Fruit fly (Drosophila melanogaster) whole organism, embryonic: ENCODE data around the gene CG5096.

Source experiments
- CG10267 ChIP-seq: fragments of 200-800 bp; sonication (Bioruptor generic); optimal IDR thresholded peaks from 2 replicates; lab custom pipeline; 2018; ENCODE audit warnings: missing biosample characterization, mild to moderate bottlenecking, missing genetic modification characterization, moderate library complexity
- CG11560 ChIP-seq: fragments of 200-800 bp; sonication (Bioruptor generic); IDR thresholded peaks from 3 replicates; pipeline ENCODE4 v1.3.6; 2022; ENCODE audit warnings: missing biosample characterization, missing genetic modification characterization
- CG12236 ChIP-seq: fragments of 200-800 bp; sonication (Bioruptor generic); optimal IDR thresholded peaks from 2 replicates; lab custom pipeline; 2016; ENCODE audit warnings: missing biosample characterization, missing genetic modification characterization
- CG13775 ChIP-seq: fragments of 200-800 bp; sonication (Bioruptor generic); optimal IDR thresholded peaks from 3 replicates; lab custom pipeline; 2017; ENCODE audit warnings: missing biosample characterization, mild to moderate bottlenecking, missing genetic modification characterization
- CG14014 ChIP-seq: fragments of 200-800 bp; sonication (Bioruptor generic); IDR thresholded peaks from 2 replicates; pipeline ENCODE4 v1.3.6; 2022; ENCODE audit warnings: missing biosample characterization, missing genetic modification characterization
- CG15269 ChIP-seq: fragments of 200-800 bp; sonication (Bioruptor generic); optimal IDR thresholded peaks from 2 replicates; lab custom pipeline; 2018; ENCODE audit warnings: missing biosample characterization, mild to moderate bottlenecking, missing genetic modification characterization, moderate library complexity
- CG15514 ChIP-seq: fragments of 200-800 bp; sonication (Bioruptor generic); optimal IDR thresholded peaks from 3 replicates; lab custom pipeline; 2017; ENCODE audit warnings: missing biosample characterization, missing genetic modification characterization, mild to moderate bottlenecking, moderate library complexity, missing genetic modification reagents
- CG1603 ChIP-seq: fragments of 200-800 bp; sonication (Bioruptor generic); optimal IDR thresholded peaks from 2 replicates; lab custom pipeline; 2019; ENCODE audit warnings: missing biosample characterization, mild to moderate bottlenecking, missing genetic modification characterization, moderate library complexity
- CG17385 ChIP-seq: fragments of 200-800 bp; sonication (Bioruptor generic); optimal IDR thresholded peaks from 3 replicates; lab custom pipeline; 2018; ENCODE audit warnings: missing biosample characterization, mild to moderate bottlenecking, missing genetic modification characterization
- CG17568 ChIP-seq: fragments of 200-800 bp; sonication (Bioruptor generic); optimal IDR thresholded peaks from 2 replicates; lab custom pipeline; 2018; ENCODE audit warnings: missing biosample characterization, mild to moderate bottlenecking, missing genetic modification characterization, moderate library complexity
- CG18476 ChIP-seq: fragments of 200-800 bp; sonication (Bioruptor generic); optimal IDR thresholded peaks from 2 replicates; lab custom pipeline; 2016; ENCODE audit warnings: missing biosample characterization, mild to moderate bottlenecking, missing genetic modification characterization
- CG2116 ChIP-seq: fragments of 200-800 bp; sonication (Bioruptor generic); optimal IDR thresholded peaks from 3 replicates; lab custom pipeline; 2018; ENCODE audit warnings: missing biosample characterization, mild to moderate bottlenecking, missing genetic modification characterization
- CG2712 ChIP-seq: fragments of 200-800 bp; optimal IDR thresholded peaks from 3 replicates; lab custom pipeline; 2019; ENCODE audit warnings: missing biosample characterization, mild to moderate bottlenecking, missing genetic modification characterization, moderate library complexity
- CG31441 ChIP-seq: fragments of 200-800 bp; sonication (Bioruptor generic); IDR thresholded peaks from 2 replicates; pipeline ENCODE4 v1.3.6; 2022; ENCODE audit warnings: missing biosample characterization, missing genetic modification characterization
- CG3726 ChIP-seq: fragments of 200-800 bp; sonication (Bioruptor generic); IDR thresholded peaks from 3 replicates; pipeline ENCODE4, ENCODE4 v1.3.6; 2022; ENCODE audit warnings: missing biosample characterization, missing genetic modification characterization
- CG3995 ChIP-seq: fragments of 200-800 bp; sonication (Bioruptor generic); optimal IDR thresholded peaks from 3 replicates; lab custom pipeline; 2016; ENCODE audit warnings: missing biosample characterization, missing genetic modification characterization
- CG9817 ChIP-seq: fragments of 200-800 bp; sonication (Bioruptor generic); optimal IDR thresholded peaks from 2 replicates; lab custom pipeline; 2018; ENCODE audit warnings: missing biosample characterization, mild to moderate bottlenecking, missing genetic modification characterization, moderate library complexity
- Dip2 ChIP-seq: fragments of 200-800 bp; sonication (Bioruptor generic); IDR thresholded peaks from 2 replicates; pipeline ENCODE4 v1.3.6; 2022; ENCODE audit warnings: missing biosample characterization, missing genetic modification characterization
- Dll ChIP-seq: fragments of 200-800 bp; sonication (Bioruptor generic); IDR thresholded peaks from 4 replicates; pipeline ENCODE4 v1.3.6; 2022; ENCODE audit warnings: missing biosample characterization, missing genetic modification characterization; ENCODE audit not compliant: partially characterized antibody
- E2f2 ChIP-seq: fragments of 200-800 bp; sonication (Bioruptor generic); IDR thresholded peaks from 2 replicates; pipeline ENCODE4 v1.3.6; 2022; ENCODE audit warnings: missing biosample characterization, missing genetic modification characterization
- HHEX ChIP-seq: fragments of 200-800 bp; sonication (Bioruptor generic); optimal IDR thresholded peaks from 3 replicates; lab custom pipeline; 2017; ENCODE audit warnings: missing biosample characterization, mild to moderate bottlenecking, missing genetic modification characterization, missing genetic modification reagents
- Hr39 ChIP-seq: fragments of >200 bp; optimal IDR thresholded peaks from 2 replicates; lab custom pipeline; 2017
- Med ChIP-seq: fragments of 200-800 bp; sonication (Bioruptor generic); peaks from one replicate; lab custom pipeline; 2016; ENCODE audit warnings: missing biosample characterization, missing genetic modification characterization, mild to moderate bottlenecking, inconsistent platforms, moderate library complexity
- Mrtf ChIP-seq: fragments of 200-800 bp; sonication (Bioruptor generic); IDR thresholded peaks from 3 replicates; pipeline ENCODE4 v1.3.6; 2022; ENCODE audit warnings: missing biosample characterization, missing genetic modification characterization
- Scr ChIP-seq: fragments of 200-800 bp; sonication (Bioruptor generic); IDR thresholded peaks from 2 replicates; pipeline ENCODE4 v1.3.6; 2022; ENCODE audit warnings: missing biosample characterization, missing genetic modification characterization; ENCODE audit not compliant: partially characterized antibody
- Sox102F ChIP-seq: fragments of 200-800 bp; sonication (Bioruptor generic); optimal IDR thresholded peaks from 2 replicates; lab custom pipeline; 2018; ENCODE audit warnings: missing biosample characterization, mild to moderate bottlenecking, missing genetic modification characterization, moderate library complexity
- Spps ChIP-seq: fragments of 200-800 bp; sonication (Bioruptor generic); optimal IDR thresholded peaks from 2 replicates; lab custom pipeline; 2018; ENCODE audit warnings: missing biosample characterization, mild to moderate bottlenecking, missing genetic modification characterization
- ac ChIP-seq: fragments of 200-800 bp; sonication (Bioruptor generic); optimal IDR thresholded peaks from 3 replicates; lab custom pipeline; 2017; ENCODE audit warnings: missing biosample characterization, mild to moderate bottlenecking, missing genetic modification characterization
- cad ChIP-seq: fragments of >200 bp; optimal IDR thresholded peaks from 2 replicates; lab custom pipeline; 2017; ENCODE audit warnings: missing biosample characterization, missing genetic modification characterization
- cas ChIP-seq: fragments of 200-800 bp; sonication (Bioruptor generic); IDR thresholded peaks from 2 replicates; pipeline ENCODE4 v1.3.6; 2022; ENCODE audit warnings: missing biosample characterization, missing genetic modification characterization
- croc ChIP-seq: fragments of 200-800 bp; sonication (Bioruptor generic); conservative IDR thresholded peaks from 3 replicates; pipeline ENCODE4 v1.3.6; 2022; ENCODE audit warnings: missing biosample characterization, missing genetic modification characterization
- crp ChIP-seq, 2 experiments: fragments of 200-800 bp; sonication (Bioruptor generic); optimal IDR thresholded peaks; 2 replicates in 1 of 2; 3 replicates in 1 of 2; lab custom pipeline; 2017; ENCODE audit warnings: missing biosample characterization in 2 of 2, missing genetic modification characterization in 2 of 2, mild to moderate bottlenecking in 1 of 2, moderate library complexity in 1 of 2
- dimm ChIP-seq: fragments of 200-800 bp; sonication (Bioruptor generic); IDR thresholded peaks from 2 replicates; pipeline ENCODE4 v1.3.6; 2022; ENCODE audit warnings: missing biosample characterization, missing genetic modification characterization
- en ChIP-seq: fragments of 200-800 bp; sonication (Bioruptor generic); optimal IDR thresholded peaks from 2 replicates; lab custom pipeline; 2016; ENCODE audit warnings: missing biosample characterization, missing genetic modification characterization
- gce ChIP-seq: fragments of 200-800 bp; sonication (Bioruptor generic); IDR thresholded peaks from 3 replicates; pipeline ENCODE4 v1.3.6; 2022; ENCODE audit warnings: missing biosample characterization, missing genetic modification characterization
- gcm ChIP-seq: fragments of 200-800 bp; sonication (Bioruptor generic); optimal IDR thresholded peaks from 2 replicates; lab custom pipeline; 2019; ENCODE audit warnings: missing biosample characterization, mild to moderate bottlenecking, missing genetic modification characterization, moderate library complexity
- gsb-n ChIP-seq: fragments of 200-800 bp; sonication (Bioruptor generic); optimal IDR thresholded peaks from 3 replicates; lab custom pipeline; 2018; ENCODE audit warnings: missing biosample characterization, mild to moderate bottlenecking, missing genetic modification characterization
- gt ChIP-seq: fragments of 200-800 bp; sonication (Bioruptor generic); IDR thresholded peaks from 2 replicates; pipeline ENCODE4 v1.3.6; 2022; ENCODE audit warnings: missing biosample characterization, missing genetic modification characterization
- hb ChIP-seq: fragments of 200-800 bp; sonication (Bioruptor generic); IDR thresholded peaks from 3 replicates; pipeline ENCODE4 v1.3.6; 2022; ENCODE audit warnings: missing biosample characterization, missing genetic modification characterization; ENCODE audit not compliant: partially characterized antibody
- insv ChIP-seq, 2 experiments: fragments of 200-800 bp; sonication (Bioruptor generic); optimal IDR thresholded peaks; 3 replicates each; lab custom pipeline; 2016 to 2018; ENCODE audit warnings: missing biosample characterization in 2 of 2, missing genetic modification characterization in 2 of 2
- inv ChIP-seq: fragments of 200-800 bp; sonication (Bioruptor generic); IDR thresholded peaks from 2 replicates; pipeline ENCODE4 v1.3.6; 2022; ENCODE audit warnings: missing biosample characterization, missing genetic modification characterization; ENCODE audit not compliant: partially characterized antibody
- jing ChIP-seq: fragments of 200-800 bp; sonication (Bioruptor generic); optimal IDR thresholded peaks from 2 replicates; lab custom pipeline; 2018; ENCODE audit warnings: missing biosample characterization, mild to moderate bottlenecking, missing genetic modification characterization
- lov ChIP-seq, 2 experiments: fragments of 200-800 bp in 1 of 2; fragments of >200 bp in 1 of 2; sonication (Bioruptor generic) in 1 of 2; IDR thresholded peaks in 1 of 2; optimal IDR thresholded peaks in 1 of 2; 2 replicates in 1 of 2; 3 replicates in 1 of 2; pipeline versions ENCODE4 v1.3.6 to Lab custom; 2017 to 2022; ENCODE audit warnings: missing biosample characterization in 1 of 2, missing genetic modification characterization in 1 of 2
- maf-S ChIP-seq: fragments of 200-800 bp; sonication (Bioruptor generic); optimal IDR thresholded peaks from 2 replicates; lab custom pipeline; 2016; ENCODE audit warnings: missing biosample characterization, missing genetic modification characterization
- nmo ChIP-seq: fragments of 200-800 bp; sonication (Bioruptor generic); optimal IDR thresholded peaks from 2 replicates; lab custom pipeline; 2018; ENCODE audit warnings: missing biosample characterization, mild to moderate bottlenecking, missing genetic modification characterization, moderate library complexity
- nom ChIP-seq: fragments of 200-800 bp; sonication (Bioruptor generic); optimal IDR thresholded peaks from 2 replicates; lab custom pipeline; 2017; ENCODE audit warnings: missing biosample characterization, missing genetic modification characterization, mild to moderate bottlenecking, moderate library complexity, missing genetic modification reagents
- ranshi ChIP-seq: fragments of 200-800 bp; sonication (Bioruptor generic); IDR thresholded peaks from 2 replicates; pipeline ENCODE4 v1.3.6; 2022; ENCODE audit warnings: missing biosample characterization, missing genetic modification characterization
- row ChIP-seq: fragments of 200-800 bp; sonication (Bioruptor generic); IDR thresholded peaks from 3 replicates; pipeline ENCODE4 v1.3.6; 2022; ENCODE audit warnings: missing biosample characterization, missing genetic modification characterization
- sim ChIP-seq: fragments of 200-800 bp; sonication (Bioruptor generic); IDR thresholded peaks from 2 replicates; pipeline ENCODE4 v1.3.6; 2022; ENCODE audit warnings: missing biosample characterization, missing genetic modification characterization
- vfl ChIP-seq: fragments of 200-800 bp; sonication (Bioruptor generic); optimal IDR thresholded peaks from 2 replicates; lab custom pipeline; 2016; ENCODE audit warnings: missing biosample characterization, missing genetic modification characterization
- z ChIP-seq: fragments of 200-800 bp; sonication (Bioruptor generic); IDR thresholded peaks from 3 replicates; pipeline ENCODE4 v1.3.6; 2022; ENCODE audit warnings: missing biosample characterization, missing genetic modification characterization

Gene CG5096

DNA sequence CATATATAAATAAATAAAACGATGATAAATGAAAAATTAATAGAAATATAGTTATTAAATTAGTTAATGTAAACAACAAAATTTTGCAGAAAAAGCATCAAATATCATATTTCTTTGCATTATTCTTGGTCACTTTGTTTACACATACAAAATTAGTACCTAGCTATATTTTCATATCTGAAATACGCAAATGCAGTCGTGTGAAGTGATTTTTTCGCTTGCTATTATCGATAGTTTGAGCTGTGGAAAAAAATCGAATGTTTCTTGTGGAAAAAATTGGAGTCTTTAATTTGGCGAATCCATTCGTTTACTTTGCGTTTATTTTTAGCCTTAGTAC, 14.4 kb downstream of the CG5096 start, which contains the start of gene Cnot4:
Gene Cnot4 (plus strand): TSS at position 229 of the 337 bp plus-strand sequence.
- TF ChIP-seq CG18476 (GFP tag; lab: Kevin White, UChicago) (no peak), croc (GFP tag; lab: Robert Waterston, UW) (no peak), CG17568 (GFP tag; lab: Kevin White, UChicago) (no peak), vfl (GFP tag; lab: Kevin White, UChicago) (no peak), dimm (GFP tag; lab: Robert Waterston, UW) (no peak), CG2712 (peak; percentile 36), nmo (GFP tag; lab: Kevin White, UChicago) (peak; percentile 62), CG10267 (tag; lab: Kevin White, UChicago) (peak; percentile 35), CG15269 (tag; lab: Kevin White, UChicago) (no peak), CG15514 (GFP tag; lab: Kevin White, UChicago) (peak; percentile 25), CG13775 (GFP tag; lab: Kevin White, UChicago) (no peak), jing (GFP tag; lab: Kevin White, UChicago) (no peak), gce (GFP tag; lab: Robert Waterston, UW) (no peak), HHEX (GFP tag; lab: Kevin White, UChicago) (no peak), CG17385 (GFP tag; lab: Kevin White, UChicago) (no peak), crp (GFP tag; optimal IDR thresholded peaks at IDR 0.05; lab: Kevin White, UChicago) (no peak), CG31441 (peak; percentile 89; the same call in 1 of the 2 replicates), cad (GFP tag; lab: Kevin White, UChicago) (no peak), lov (optimal IDR thresholded peaks at IDR 0.05; lab: Kevin White, UChicago) (no peak), lov (GFP tag; IDR thresholded peaks at IDR 0.05; lab: Robert Waterston, UW) (no peak), sim (GFP tag; lab: Robert Waterston, UW) (no peak), Dll (GFP tag; lab: Robert Waterston, UW) (peak; percentile 39; the same call in 2 of the 4 replicates), en (GFP tag; lab: Kevin White, UChicago) (no peak), Mrtf (GFP tag; lab: Robert Waterston, UW) (no peak), nom (GFP tag; lab: Kevin White, UChicago) (no peak), Spps (tag; lab: Kevin White, UChicago) (no peak), ranshi (GFP tag; lab: Robert Waterston, UW) (no peak), insv (GFP tag; optimal IDR thresholded peaks at IDR 0.05; lab: Kevin White, UChicago) (no peak), Scr (GFP tag; lab: Robert Waterston, UW) (no peak; the same call in 1 of the 2 replicates), E2f2 (GFP tag; lab: Robert Waterston, UW) (no peak), Hr39 (no peak), CG3995 (peak; percentile 96), cas (GFP tag; lab: Robert Waterston, UW) (no peak), CG1603 (tag; lab: Kevin White, UChicago) (peak; percentile 17), maf-S (GFP tag; lab: Kevin White, UChicago) (no peak), hb (GFP tag; lab: Robert Waterston, UW) (no peak), Sox102F (GFP tag; lab: Kevin White, UChicago) (no peak), CG12236 (GFP tag; lab: Kevin White, UChicago) (no peak), Med (GFP tag; lab: Kevin White, UChicago) (no peak), z (no peak), gsb-n (tag; lab: Kevin White, UChicago) (peak; percentile 44), gt (GFP tag; lab: Robert Waterston, UW) (no peak), row (GFP tag; lab: Robert Waterston, UW) (peak; percentile 71), CG9817 (tag; lab: Kevin White, UChicago) (no peak), Dip2 (no peak), CG2116 (GFP tag; lab: Kevin White, UChicago) (peak; percentile 97), inv (0 out of 2 replicates have a peak, but pooled peaks have one; percentile 30), gcm (GFP tag; lab: Kevin White, UChicago) (no peak), CG3726 (GFP tag; lab: Robert Waterston, UW) (no peak), CG11560 (tag; lab: Robert Waterston, UW) (peak; percentile 97), CG14014 (GFP tag; lab: Robert Waterston, UW) (no peak), ac (no peak)
